Worm (Caenorhabditis elegans) whole organism, young adult: Measurements from ENCODE around the gene C26E6.12.
A peak's percentile ranks its signal among the peaks of the same experiment; 100 is the strongest.

ENCODE experiments used
- B0336.3 ChIP-seq: fragments of 200-800 bp; sonication (Bioruptor generic); IDR thresholded peaks from 2 replicates; pipeline ENCODE4 v1.3.6; 2022; ENCODE audit warnings: missing genetic modification characterization, missing compliant biosample characterization
- ama-1 ChIP-seq, 3 experiments: fragments of 150-350 bp in 1 of 3; sonication (generic microtip) in 2 of 3; optimal IDR thresholded peaks; 2 replicates each; lab custom pipeline; 2014 to 2018; ENCODE audit warnings: missing biosample characterization in 2 of 3, missing genetic modification characterization in 2 of 3, missing genetic modification reagents in 2 of 3
- dpff-1 ChIP-seq: sonication (generic microtip); optimal IDR thresholded peaks from 2 replicates; lab custom pipeline; 2017; ENCODE audit warnings: mild to moderate bottlenecking, missing genetic modification characterization, missing compliant biosample characterization
- dpl-1 ChIP-seq: fragments of 150-350 bp; optimal IDR thresholded peaks from 2 replicates; lab custom pipeline; 2014; ENCODE audit warnings: missing biosample characterization, missing genetic modification reagents, missing genetic modification characterization
- efl-1 ChIP-seq: fragments of 150-350 bp; optimal IDR thresholded peaks from 2 replicates; lab custom pipeline; 2014; ENCODE audit warnings: missing biosample characterization, missing genetic modification reagents, missing genetic modification characterization
- ekl-4 ChIP-seq: fragments of 200-800 bp; sonication (Bioruptor generic); IDR thresholded peaks from 2 replicates; pipeline ENCODE4 v1.3.6; 2022; ENCODE audit warnings: missing genetic modification reagents, missing genetic modification characterization, missing compliant biosample characterization
- hmg-1.2 ChIP-seq: fragments of 200-800 bp; sonication (Bioruptor generic); IDR thresholded peaks from 2 replicates; pipeline ENCODE4 v1.3.6; 2022; ENCODE audit warnings: missing genetic modification reagents, missing genetic modification characterization, missing compliant biosample characterization
- pha-4 ChIP-seq: fragments of 150-350 bp; sonication (generic microtip); optimal IDR thresholded peaks from 2 replicates; lab custom pipeline; 2014; ENCODE audit warnings: missing biosample characterization, missing genetic modification reagents, missing genetic modification characterization
- snpc-1.1 ChIP-seq: sonication (generic microtip); optimal IDR thresholded peaks from 2 replicates; lab custom pipeline; 2017; ENCODE audit warnings: missing genetic modification characterization, mild to moderate bottlenecking, missing compliant biosample characterization, antibody characterized with exemption, moderate library complexity, missing genotype, missing genetic modification reagents; ENCODE audit not compliant: insufficient read depth

- TF ChIP-seq pha-4 (tag; lab: Kevin White, UChicago) (no peak), B0336.3 (no peak), dpff-1 (tag; lab: Kevin White, UChicago) (no peak), ekl-4 (GFP tag; lab: Robert Waterston, UW) (no peak), snpc-1.1 (tag; lab: Kevin White, UChicago) (no peak), ama-1 (optimal IDR thresholded peaks at IDR 0.05; lab: Kevin White, UChicago) (no peak), ama-1 (GFP tag; optimal IDR thresholded peaks at IDR 0.05; lab: Kevin White, UChicago) (no peak), efl-1 (GFP tag; lab: Kevin White, UChicago) (peak; percentile 48), dpl-1 (GFP tag; lab: Kevin White, UChicago) (no peak), hmg-1.2 (GFP tag; lab: Robert Waterston, UW) (peak; percentile 52; the same call in 1 of the 2 replicates)
Observed at ce11 chrIII:4948631-4949030, 16.6 kb upstream of the C26E6.12 start.
